Worm (Caenorhabditis elegans) whole organism, early embryonic: ENCODE measurements around the gene Y43F8C.5.

Experiments used
- B0310.2 ChIP-seq: sonication (generic microtip); optimal IDR thresholded peaks from 2 replicates; lab custom pipeline; 2016; ENCODE audit warnings: mild to moderate bottlenecking, missing genetic modification characterization, missing compliant biosample characterization
- ama-1 ChIP-seq: fragments of 150-350 bp; optimal IDR thresholded peaks from 2 replicates; lab custom pipeline; 2014
- ceh-13 ChIP-seq: fragments of 200-800 bp; sonication (Bioruptor generic); optimal IDR thresholded peaks from 2 replicates; lab custom pipeline; 2018; ENCODE audit warnings: mild to moderate bottlenecking, missing genetic modification characterization, missing compliant biosample characterization
- ceh-36 ChIP-seq: sonication (generic microtip); optimal IDR thresholded peaks from 2 replicates; lab custom pipeline; 2016; ENCODE audit warnings: missing genetic modification characterization, inconsistent platforms, missing compliant biosample characterization
- ets-7 ChIP-seq: sonication (generic microtip); optimal IDR thresholded peaks from 2 replicates; lab custom pipeline; 2016; ENCODE audit warnings: missing genotype, missing genetic modification characterization, missing compliant biosample characterization
- flt-1 ChIP-seq: fragments of 200-800 bp; sonication (Bioruptor generic); IDR thresholded peaks from 2 replicates; pipeline ENCODE4 v1.3.6; 2022; ENCODE audit warnings: missing genetic modification characterization, missing compliant biosample characterization
- hmbx-1 ChIP-seq: sonication (generic microtip); optimal IDR thresholded peaks from 2 replicates; lab custom pipeline; 2016; ENCODE audit warnings: mild to moderate bottlenecking, missing genetic modification characterization, missing compliant biosample characterization
- hmg-4 ChIP-seq: fragments of 200-800 bp; sonication (Bioruptor generic); optimal IDR thresholded peaks from 2 replicates; lab custom pipeline; 2018; ENCODE audit warnings: mild to moderate bottlenecking, missing genetic modification characterization, missing compliant biosample characterization
- hnd-1 ChIP-seq: sonication (generic microtip); optimal IDR thresholded peaks from 2 replicates; lab custom pipeline; 2016; ENCODE audit warnings: missing genetic modification characterization, missing compliant biosample characterization
- pes-1 ChIP-seq: fragments of 200-800 bp; sonication (Bioruptor generic); IDR thresholded peaks from 2 replicates; pipeline ENCODE4 v1.3.6; 2022; ENCODE audit warnings: missing genetic modification reagents, missing genetic modification characterization, missing compliant biosample characterization
- scrt-1 ChIP-seq: fragments of 200-800 bp; sonication (Bioruptor generic); IDR thresholded peaks from 2 replicates; pipeline ENCODE4 v1.3.6; 2022; ENCODE audit warnings: missing genetic modification characterization, missing compliant biosample characterization
- sea-1 ChIP-seq: fragments of 200-800 bp; sonication (Bioruptor generic); conservative IDR thresholded peaks from 2 replicates; pipeline ENCODE4 v1.3.6; 2022; ENCODE audit warnings: missing genetic modification characterization, missing compliant biosample characterization
- tbx-37 ChIP-seq: fragments of 200-800 bp; sonication (Bioruptor generic); conservative IDR thresholded peaks from 2 replicates; pipeline ENCODE4 v1.3.6; 2022; ENCODE audit warnings: missing genetic modification reagents, missing genetic modification characterization, missing compliant biosample characterization
- tra-4 ChIP-seq: sonication (generic microtip); optimal IDR thresholded peaks from 2 replicates; lab custom pipeline; 2017; ENCODE audit warnings: missing genetic modification characterization, missing compliant biosample characterization

DNA sequence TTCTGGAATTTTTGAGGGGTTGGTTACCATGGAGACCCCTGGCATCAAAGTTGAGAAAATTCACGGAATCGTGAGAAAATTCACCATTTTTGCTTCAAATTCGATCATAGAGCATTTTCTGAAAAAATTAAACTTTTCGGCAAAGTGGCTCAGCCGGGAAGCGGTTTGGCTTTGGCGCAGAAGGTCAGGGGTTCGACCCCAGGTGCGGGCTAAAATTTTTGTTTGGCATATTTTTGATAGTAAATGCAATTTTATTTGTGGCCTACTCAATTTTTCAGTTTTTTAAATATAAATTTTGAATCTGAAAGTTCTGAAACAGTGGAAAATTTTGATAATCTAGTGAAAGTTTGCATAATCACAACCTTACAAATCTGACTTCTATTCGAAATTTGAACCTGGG is 33.4 kb downstream of the Y43F8C.5 start:
- TF ChIP-seq ama-1 (no peak), tbx-37 (no peak), B0310.2 (tag; lab: Kevin White, UChicago) (no peak), tra-4 (tag; lab: Kevin White, UChicago) (no peak), scrt-1 (GFP tag; lab: Robert Waterston, UW) (no peak), pes-1 (GFP tag; lab: Robert Waterston, UW) (no peak), ets-7 (tag; lab: Kevin White, UChicago) (no peak), hmbx-1 (no peak), ceh-13 (GFP tag; lab: Kevin White, UChicago) (no peak), ceh-36 (tag; lab: Kevin White, UChicago) (no peak), sea-1 (GFP tag; lab: Robert Waterston, UW) (no peak), flt-1 (GFP tag; lab: Robert Waterston, UW) (no peak), hmg-4 (GFP tag; lab: Kevin White, UChicago) (no peak), hnd-1 (no peak)
